Fruit fly (Drosophila melanogaster): ENCODE data around the gene ChAT.

DNA sequence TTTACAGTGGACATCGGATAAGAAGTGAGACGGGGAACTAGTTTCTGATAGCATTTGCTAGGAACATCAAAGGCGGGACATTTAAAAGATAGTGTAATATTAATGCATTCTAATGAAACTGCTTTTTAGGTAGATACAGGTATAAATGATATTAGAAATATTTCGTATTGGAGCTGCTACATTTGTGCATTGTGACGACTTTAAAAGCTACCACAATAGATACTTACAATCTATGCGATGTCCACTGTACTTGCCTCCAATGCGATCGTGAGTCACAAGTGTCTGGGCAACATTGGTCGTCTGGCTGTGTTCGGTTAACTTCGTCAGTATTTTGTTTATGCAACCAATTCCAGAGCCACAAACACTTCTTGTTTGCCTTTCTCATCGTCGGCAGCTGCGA, 35.5 kb upstream of the ChAT start:
- TF ChIP-seq ash1 (GFP tag; optimal IDR thresholded peaks at IDR 0.05) (no peak), ttk (GFP tag; IDR thresholded peaks at IDR 0.05) (no peak), Atf-2 (GFP tag; optimal IDR thresholded peaks at IDR 0.05) (no peak), chinmo (GFP tag; IDR thresholded peaks at IDR 0.05; ENCODE audit: partially characterized antibody) (no peak), CG4820 (GFP tag; optimal IDR thresholded peaks at IDR 0.05) (no peak), Gug (GFP tag; IDR thresholded peaks at IDR 0.05) (no peak), Ets97D (GFP tag; optimal IDR thresholded peaks at IDR 0.05) (no peak), NK7.1 (GFP tag; optimal IDR thresholded peaks at IDR 0.05) (no peak), CG34422 (GFP tag; IDR thresholded peaks at IDR 0.05) (no peak), cg (GFP tag; optimal IDR thresholded peaks at IDR 0.05) (no peak)

Measured in whole organism, embryonic.